Worm (Caenorhabditis elegans) whole organism, L4 larva: ENCODE data around the gene str-196.

Experiments used
- F44E2.7 ChIP-seq: fragments of 200-800 bp; sonication (Bioruptor generic); IDR thresholded peaks from 2 replicates; pipeline ENCODE4 v2.1.2; 2022; ENCODE audit warnings: missing genetic modification characterization, missing compliant biosample characterization
- T20F7.1 ChIP-seq: fragments of 200-800 bp; sonication (Bioruptor generic); optimal IDR thresholded peaks from 2 replicates; lab custom pipeline; 2018; ENCODE audit warnings: mild to moderate bottlenecking, missing genetic modification characterization, missing compliant biosample characterization
- Y105C5A.15 ChIP-seq: fragments of 200-800 bp; sonication (Bioruptor generic); IDR thresholded peaks from 2 replicates; pipeline ENCODE4 v1.3.6; 2022; ENCODE audit warnings: missing genetic modification characterization, missing compliant biosample characterization
- Y75B8A.6 ChIP-seq: fragments of 200-800 bp; sonication (Bioruptor generic); IDR thresholded peaks from 2 replicates; pipeline ENCODE4 v1.3.6; 2022; ENCODE audit warnings: missing genetic modification reagents, missing genetic modification characterization, missing compliant biosample characterization
- ZK546.5 ChIP-seq, 2 experiments: sonication (generic microtip); optimal IDR thresholded peaks; 2 replicates each; lab custom pipeline; 2017; ENCODE audit warnings: missing biosample characterization in 2 of 2, missing genetic modification characterization in 2 of 2
- aha-1 ChIP-seq: fragments of 150-350 bp; peaks from one replicate; lab custom pipeline; 2014; ENCODE audit warnings: missing biosample characterization, missing genetic modification characterization
- attf-4 ChIP-seq: sonication (generic microtip); optimal IDR thresholded peaks from 3 replicates; lab custom pipeline; 2017; ENCODE audit warnings: missing biosample characterization, missing genetic modification characterization
- ceh-20 ChIP-seq: fragments of 200-800 bp; sonication (Bioruptor generic); IDR thresholded peaks from 2 replicates; pipeline ENCODE4 v1.3.6; 2022; ENCODE audit warnings: missing genetic modification reagents, missing genetic modification characterization, missing compliant biosample characterization
- ces-1 ChIP-seq: fragments of 150-350 bp; sonication (generic microtip); optimal IDR thresholded peaks from 4 replicates; lab custom pipeline; 2014; ENCODE audit warnings: missing biosample characterization, missing genetic modification reagents, missing genetic modification characterization
- daf-12 ChIP-seq: fragments of 150-350 bp; optimal IDR thresholded peaks from 2 replicates; lab custom pipeline; 2014; ENCODE audit warnings: missing biosample characterization, missing genetic modification reagents, missing genetic modification characterization
- daf-19 ChIP-seq: fragments of 200-800 bp; sonication (Bioruptor generic); conservative IDR thresholded peaks from 2 replicates; pipeline ENCODE4 v1.3.6; 2022; ENCODE audit warnings: missing genetic modification characterization, missing compliant biosample characterization
- daf-8 ChIP-seq: fragments of 200-800 bp; sonication (Bioruptor generic); IDR thresholded peaks from 2 replicates; pipeline ENCODE4 v1.3.6; 2022; ENCODE audit warnings: missing genetic modification characterization, missing compliant biosample characterization
- dmd-6 ChIP-seq: fragments of 200-800 bp; sonication (Bioruptor generic); IDR thresholded peaks from 2 replicates; pipeline ENCODE4 v1.3.6; 2022; ENCODE audit warnings: missing genetic modification reagents, missing genetic modification characterization, missing compliant biosample characterization
- dmd-8 ChIP-seq: fragments of 200-800 bp; sonication (Bioruptor generic); IDR thresholded peaks from 2 replicates; pipeline ENCODE4 v1.3.6; 2022; ENCODE audit warnings: missing genetic modification characterization, missing compliant biosample characterization
- duxl-1 ChIP-seq: sonication (generic microtip); optimal IDR thresholded peaks from 2 replicates; lab custom pipeline; 2016; ENCODE audit warnings: mild to moderate bottlenecking, missing genetic modification characterization, moderate library complexity, missing compliant biosample characterization; ENCODE audit not compliant: poor library complexity
- dve-1 ChIP-seq: sonication (generic microtip); optimal IDR thresholded peaks from 2 replicates; lab custom pipeline; 2017; ENCODE audit warnings: antibody characterized with exemption, mild to moderate bottlenecking, missing genetic modification characterization, missing compliant biosample characterization; ENCODE audit not compliant: insufficient read depth
- egl-27 ChIP-seq: sonication (generic microtip); optimal IDR thresholded peaks from 3 replicates; lab custom pipeline; 2017; ENCODE audit warnings: missing biosample characterization, missing genetic modification reagents, missing genetic modification characterization
- egl-43 ChIP-seq: fragments of 200-800 bp; sonication (Bioruptor generic); IDR thresholded peaks from 2 replicates; pipeline ENCODE4 v1.3.6; 2022; ENCODE audit warnings: missing genetic modification reagents, missing genetic modification characterization, missing compliant biosample characterization
- hif-1 ChIP-seq, 2 experiments: sonication (generic microtip); optimal IDR thresholded peaks; 2 replicates each; lab custom pipeline; 2016 to 2017; ENCODE audit warnings: missing compliant biosample characterization in 2 of 2, missing genetic modification characterization in 2 of 2, missing genetic modification reagents in 2 of 2, missing genotype in 2 of 2, mild to moderate bottlenecking in 1 of 2
- hlh-11 ChIP-seq: fragments of 200-800 bp; sonication (Bioruptor generic); optimal IDR thresholded peaks from 2 replicates; lab custom pipeline; 2018; ENCODE audit warnings: mild to moderate bottlenecking, missing genetic modification characterization, missing compliant biosample characterization
- hmg-1.1 ChIP-seq: fragments of 200-800 bp; sonication (Bioruptor generic); IDR thresholded peaks from 2 replicates; pipeline ENCODE4 v1.3.6; 2022; ENCODE audit warnings: missing genetic modification reagents, missing genetic modification characterization, missing compliant biosample characterization
- jun-1 ChIP-seq: fragments of 150-350 bp; optimal IDR thresholded peaks from 2 replicates; lab custom pipeline; 2014; ENCODE audit warnings: missing biosample characterization, missing genetic modification reagents, missing genetic modification characterization
- lin-38 ChIP-seq: fragments of 200-800 bp; sonication (Bioruptor generic); IDR thresholded peaks from 2 replicates; pipeline ENCODE4 v1.3.6; 2022; ENCODE audit warnings: missing genetic modification reagents, missing genetic modification characterization, missing compliant biosample characterization
- lin-39 ChIP-seq: fragments of 150-350 bp; optimal IDR thresholded peaks from 2 replicates; lab custom pipeline; 2014; ENCODE audit warnings: missing biosample characterization, missing genetic modification reagents, missing genetic modification characterization
- mdl-1 ChIP-seq, 2 experiments: fragments of 150-350 bp in 1 of 2; sonication (generic microtip) in 1 of 2; optimal IDR thresholded peaks; 2 replicates each; lab custom pipeline; 2014 to 2017; ENCODE audit warnings: missing biosample characterization in 2 of 2, missing genetic modification characterization in 2 of 2
- mep-1 ChIP-seq: fragments of 150-350 bp; sonication (generic microtip); optimal IDR thresholded peaks from 3 replicates; lab custom pipeline; 2014; ENCODE audit warnings: missing biosample characterization, missing genetic modification characterization
- nhr-102 ChIP-seq: sonication (generic microtip); optimal IDR thresholded peaks from 2 replicates; lab custom pipeline; 2016; ENCODE audit warnings: mild to moderate bottlenecking, missing genetic modification characterization, moderate library complexity, missing compliant biosample characterization
- nhr-111 ChIP-seq: fragments of 200-800 bp; sonication (Bioruptor generic); optimal IDR thresholded peaks from 2 replicates; lab custom pipeline; 2018; ENCODE audit warnings: mild to moderate bottlenecking, missing genetic modification characterization, missing compliant biosample characterization
- nhr-237 ChIP-seq: sonication (generic microtip); optimal IDR thresholded peaks from 2 replicates; lab custom pipeline; 2017; ENCODE audit warnings: missing biosample characterization, missing genetic modification characterization
- nhr-28 ChIP-seq: fragments of 150-350 bp; optimal IDR thresholded peaks from 2 replicates; lab custom pipeline; 2014; ENCODE audit warnings: missing biosample characterization, missing genetic modification characterization
- nhr-41 ChIP-seq: fragments of 200-800 bp; sonication (Bioruptor generic); IDR thresholded peaks from 2 replicates; pipeline ENCODE4 v1.3.6; 2022; ENCODE audit warnings: missing genetic modification reagents, missing genetic modification characterization, missing compliant biosample characterization
- nhr-6 ChIP-seq: fragments of 150-350 bp; optimal IDR thresholded peaks from 2 replicates; lab custom pipeline; 2014; ENCODE audit warnings: missing biosample characterization, missing genetic modification characterization
- php-3 ChIP-seq: fragments of 200-800 bp; sonication (Bioruptor generic); IDR thresholded peaks from 2 replicates; pipeline ENCODE4 v1.3.6; 2022; ENCODE audit warnings: missing genetic modification reagents, missing genetic modification characterization, missing compliant biosample characterization
- skn-1 ChIP-seq: fragments of 150-350 bp; optimal IDR thresholded peaks from 2 replicates; lab custom pipeline; 2014; ENCODE audit warnings: missing biosample characterization, missing genetic modification characterization
- unc-62 ChIP-seq, 3 experiments: fragments of 150-350 bp in 1 of 3; sonication (generic microtip); optimal IDR thresholded peaks in 2 of 3; peaks in 1 of 3; 1 replicate in 1 of 3; 2 replicates in 2 of 3; lab custom pipeline; 2014 to 2017; ENCODE audit warnings: missing biosample characterization in 3 of 3, missing genetic modification characterization in 3 of 3, missing genetic modification reagents in 3 of 3, missing genotype in 1 of 3
- zfp-3 ChIP-seq: fragments of 200-800 bp; sonication (Bioruptor generic); conservative IDR thresholded peaks from 2 replicates; pipeline ENCODE4 v1.3.6; 2022; ENCODE audit warnings: missing genetic modification reagents, missing genetic modification characterization, missing compliant biosample characterization
- zip-11 ChIP-seq: fragments of 200-800 bp; sonication (Bioruptor generic); IDR thresholded peaks from 2 replicates; pipeline ENCODE4 v1.3.6; 2022; ENCODE audit warnings: missing genetic modification characterization, missing compliant biosample characterization

The str-196 gene

ce11 chrV:477664-478212 is 13.8 kb upstream of the str-196 start, which contains the start of gene nhr-55 (continued):
- TF ChIP-seq Y105C5A.15 (no peak), skn-1 (tag; lab: Kevin White, UChicago) (no peak), ceh-20 (GFP tag; lab: Robert Waterston, UW) (no peak), hmg-1.1 (GFP tag; lab: Robert Waterston, UW) (no peak), dve-1 (tag; lab: Kevin White, UChicago) (peak; percentile 36), T20F7.1 (GFP tag; lab: Kevin White, UChicago) (no peak), mdl-1 (tag; optimal IDR thresholded peaks at IDR 0.05; lab: Kevin White, UChicago) (no peak), Y75B8A.6 (no peak), zfp-3 (GFP tag; lab: Robert Waterston, UW) (no peak), hif-1 (tag; optimal IDR thresholded peaks at IDR 0.05; lab: Kevin White, UChicago) (no peak), egl-43 (no peak), nhr-111 (GFP tag; lab: Kevin White, UChicago) (no peak), daf-19 (GFP tag; lab: Robert Waterston, UW) (no peak), mep-1 (tag; lab: Kevin White, UChicago) (no peak), jun-1 (no peak), unc-62 (GFP tag; optimal IDR thresholded peaks at IDR 0.05 in 1 of 2; lab: Kevin White, UChicago) (no peak), unc-62 (tag; optimal IDR thresholded peaks at IDR 0.05; lab: Kevin White, UChicago) (no peak), F44E2.7 (no peak), daf-12 (no peak), ces-1 (GFP tag; lab: Kevin White, UChicago) (no peak), zip-11 (no peak), egl-27 (no peak), attf-4 (tag; lab: Kevin White, UChicago) (no peak), php-3 (GFP tag; lab: Robert Waterston, UW) (no peak), nhr-237 (tag; lab: Kevin White, UChicago) (no peak), daf-8 (GFP tag; lab: Robert Waterston, UW) (no peak), nhr-6 (tag; lab: Kevin White, UChicago) (no peak), dmd-8 (GFP tag; lab: Robert Waterston, UW) (no peak), nhr-28 (peak; percentile 91), lin-38 (GFP tag; lab: Robert Waterston, UW) (no peak)

- TF ChIP-seq ceh-20 (GFP tag; lab: Robert Waterston, UW) (no peak), dmd-8 (GFP tag; lab: Robert Waterston, UW) (no peak), nhr-41 (GFP tag; lab: Robert Waterston, UW) (no peak), ZK546.5 (tag; optimal IDR thresholded peaks at IDR 0.05; lab: Kevin White, UChicago) (no peak), nhr-102 (tag; lab: Kevin White, UChicago) (no peak), dmd-6 (GFP tag; lab: Robert Waterston, UW) (peak; percentile 60), aha-1 (peak; percentile 38), hlh-11 (tag; lab: Kevin White, UChicago) (no peak), attf-4 (tag; lab: Kevin White, UChicago) (no peak), unc-62 (GFP tag; optimal IDR thresholded peaks at IDR 0.05 in 1 of 2; lab: Kevin White, UChicago) (peak in 1 of 2 experiments; percentile 97), unc-62 (tag; optimal IDR thresholded peaks at IDR 0.05; lab: Kevin White, UChicago) (no peak), nhr-6 (tag; lab: Kevin White, UChicago) (no peak), lin-39 (tag; lab: Kevin White, UChicago) (no peak), php-3 (GFP tag; lab: Robert Waterston, UW) (no peak)
These were observed 12.5 kb upstream of the str-196 start for ce11 chrV:479046-479445.

ce11 chrV:482860-483259 is 8.7 kb upstream of the str-196 start:
- no peak for TF ChIP-seq dve-1 (tag; lab: Kevin White, UChicago)
- TF ChIP-seq dmd-6 (GFP tag; lab: Robert Waterston, UW) = 0 out of 2 replicates have a peak, but pooled peaks have one; percentile 24
- no peak for TF ChIP-seq duxl-1 (tag; lab: Kevin White, UChicago)
